Worm (Caenorhabditis elegans) whole organism, L4/young adult: ENCODE data around the gene irld-63.

Experiments used
- W03F9.2 ChIP-seq: fragments of 150-350 bp; optimal IDR thresholded peaks from 2 replicates; lab custom pipeline; 2014; ENCODE audit warnings: missing biosample characterization, missing genetic modification characterization
- him-1 ChIP-seq: sonication (generic microtip); optimal IDR thresholded peaks from 2 replicates; lab custom pipeline; 2016; ENCODE audit warnings: missing genotype, missing genetic modification reagents, missing genetic modification characterization, missing compliant biosample characterization

DNA sequence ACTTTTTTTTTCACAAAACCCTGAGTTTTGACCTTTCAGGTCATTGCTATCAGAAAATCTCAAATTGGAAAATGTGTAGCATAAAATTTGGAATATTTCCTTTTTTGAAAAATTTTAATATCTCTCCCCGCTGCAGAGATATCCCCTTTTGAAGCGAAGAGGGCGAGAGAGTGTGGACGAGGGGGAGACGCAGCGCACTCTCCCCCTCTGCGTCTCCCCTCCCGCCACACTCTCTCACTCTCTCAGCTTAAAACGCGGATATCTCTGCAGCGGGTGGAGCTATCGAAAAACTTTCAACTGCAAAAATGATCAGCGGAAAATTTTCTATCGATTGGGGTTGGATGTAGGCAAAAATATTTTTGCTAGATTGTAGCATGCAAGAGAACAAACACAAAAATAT, 7.7 kb upstream of the irld-63 start:
- TF ChIP-seq him-1 (tag; lab: Kevin White, UChicago) (no peak), W03F9.2 (no peak)
